Fruit fly (Drosophila melanogaster) whole organism, embryonic: ENCODE results near the gene CG6023.

Source experiments
- CG2199 ChIP-seq: fragments of 200-800 bp; sonication (Bioruptor generic); IDR thresholded peaks from 3 replicates; pipeline ENCODE4 v1.3.6; 2022; ENCODE audit warnings: missing biosample characterization, missing genetic modification characterization
- H15 ChIP-seq: fragments of 200-800 bp; sonication (Bioruptor generic); IDR thresholded peaks from 3 replicates; pipeline ENCODE4 v1.3.6; 2022; ENCODE audit warnings: missing biosample characterization, missing genetic modification characterization
- peb ChIP-seq: fragments of 200-800 bp; sonication (Bioruptor generic); IDR thresholded peaks from 2 replicates; pipeline ENCODE4 v1.3.6; 2022; ENCODE audit warnings: missing biosample characterization, missing genetic modification characterization

DNA sequence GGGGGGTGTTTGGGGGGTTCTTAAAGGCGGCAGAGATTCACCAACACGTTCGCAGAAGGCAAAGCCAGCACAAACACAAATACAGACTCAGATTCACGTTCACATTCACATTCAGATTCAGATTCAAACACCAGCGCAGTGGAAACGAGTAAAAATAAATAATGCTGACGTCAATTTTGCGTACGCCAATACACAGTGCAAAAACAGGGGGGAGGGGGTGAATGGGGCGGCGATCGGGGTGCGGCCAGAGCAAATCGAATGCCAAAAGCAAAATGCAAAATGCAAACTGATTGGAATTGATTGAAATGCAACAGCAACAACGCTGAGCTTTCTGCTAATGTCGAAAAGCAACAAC lies 47.6 kb upstream of the CG6023 start:
- TF ChIP-seq peb (GFP tag; lab: Robert Waterston, UW) (no peak), H15 (GFP tag; lab: Robert Waterston, UW) (no peak), CG2199 (GFP tag; lab: Robert Waterston, UW) (no peak)
